Fruit fly (Drosophila melanogaster) whole organism, embryonic: ENCODE results near the gene CG9372.

Source experiments
- Asciz ChIP-seq: fragments of 200-800 bp; sonication (Bioruptor generic); optimal IDR thresholded peaks from 2 replicates; lab custom pipeline; 2017; ENCODE audit warnings: missing biosample characterization, mild to moderate bottlenecking, missing genetic modification characterization, missing genetic modification reagents
- Atf3 ChIP-seq: fragments of 200-800 bp; sonication (Bioruptor generic); optimal IDR thresholded peaks from 3 replicates; lab custom pipeline; 2016; ENCODE audit warnings: missing biosample characterization, missing genetic modification characterization
- B-H2 ChIP-seq: fragments of 200-800 bp; sonication (Bioruptor generic); optimal IDR thresholded peaks from 2 replicates; lab custom pipeline; 2018; ENCODE audit warnings: missing biosample characterization, mild to moderate bottlenecking, missing genetic modification characterization
- Bdp1 ChIP-seq: fragments of 200-800 bp; sonication (Bioruptor generic); optimal IDR thresholded peaks from 3 replicates; lab custom pipeline; 2016; ENCODE audit warnings: missing biosample characterization, missing genetic modification characterization
- Bgb ChIP-seq: fragments of 200-800 bp; sonication (Bioruptor generic); IDR thresholded peaks from 2 replicates; pipeline ENCODE4 v1.3.6; 2022; ENCODE audit warnings: missing biosample characterization, missing genetic modification characterization; ENCODE audit not compliant: partially characterized antibody
- CG10274 ChIP-seq: fragments of 200-800 bp; sonication (Bioruptor generic); optimal IDR thresholded peaks from 3 replicates; lab custom pipeline; 2017; ENCODE audit warnings: missing biosample characterization, mild to moderate bottlenecking, missing genetic modification characterization
- CG11093 ChIP-seq: fragments of 200-800 bp; sonication (Bioruptor generic); IDR thresholded peaks from 3 replicates; pipeline ENCODE4 v1.3.6; 2022; ENCODE audit warnings: missing biosample characterization, missing genetic modification characterization
- CG12071 ChIP-seq: fragments of 200-800 bp; sonication (Bioruptor generic); optimal IDR thresholded peaks from 3 replicates; lab custom pipeline; 2018; ENCODE audit warnings: missing biosample characterization, mild to moderate bottlenecking, missing genetic modification characterization
- CG12236 ChIP-seq: fragments of 200-800 bp; sonication (Bioruptor generic); optimal IDR thresholded peaks from 2 replicates; lab custom pipeline; 2016; ENCODE audit warnings: missing biosample characterization, missing genetic modification characterization
- CG18599 ChIP-seq: fragments of 200-800 bp; sonication (Bioruptor generic); optimal IDR thresholded peaks from 3 replicates; lab custom pipeline; 2017; ENCODE audit warnings: missing biosample characterization, missing genetic modification characterization, mild to moderate bottlenecking, moderate library complexity, missing genetic modification reagents
- CG2712 ChIP-seq: fragments of 200-800 bp; optimal IDR thresholded peaks from 3 replicates; lab custom pipeline; 2019; ENCODE audit warnings: missing biosample characterization, mild to moderate bottlenecking, missing genetic modification characterization, moderate library complexity
- CG2875 ChIP-seq: fragments of 200-800 bp; sonication (Bioruptor generic); optimal IDR thresholded peaks from 2 replicates; lab custom pipeline; 2017; ENCODE audit warnings: missing biosample characterization, mild to moderate bottlenecking, missing genetic modification characterization, missing genetic modification reagents
- CG32767 ChIP-seq: fragments of 200-800 bp; sonication (Bioruptor generic); IDR thresholded peaks from 2 replicates; pipeline ENCODE4 v1.3.6; 2022; ENCODE audit warnings: missing biosample characterization, missing genetic modification characterization
- CG3407 ChIP-seq: fragments of 200-800 bp; sonication (Bioruptor generic); optimal IDR thresholded peaks from 2 replicates; lab custom pipeline; 2018; ENCODE audit warnings: missing biosample characterization, mild to moderate bottlenecking, missing genetic modification characterization
- CG6654 ChIP-seq: fragments of 200-800 bp; sonication (Bioruptor generic); optimal IDR thresholded peaks from 2 replicates; lab custom pipeline; 2017; ENCODE audit warnings: missing biosample characterization, mild to moderate bottlenecking, missing genetic modification characterization
- CG6765 ChIP-seq: fragments of 200-800 bp; sonication (Bioruptor generic); optimal IDR thresholded peaks from 3 replicates; lab custom pipeline; 2017; ENCODE audit warnings: missing biosample characterization, mild to moderate bottlenecking, missing genetic modification characterization
- CG6813 ChIP-seq: fragments of 200-800 bp; sonication (Bioruptor generic); optimal IDR thresholded peaks from 2 replicates; lab custom pipeline; 2017; ENCODE audit warnings: missing biosample characterization, missing genetic modification characterization, mild to moderate bottlenecking, moderate library complexity, missing genetic modification reagents
- CG7271 ChIP-seq: fragments of 200-800 bp; sonication (Bioruptor generic); optimal IDR thresholded peaks from 2 replicates; lab custom pipeline; 2018; ENCODE audit warnings: missing biosample characterization, mild to moderate bottlenecking, missing genetic modification characterization, moderate library complexity
- CG9727 ChIP-seq: fragments of 200-800 bp; sonication (Bioruptor generic); optimal IDR thresholded peaks from 3 replicates; lab custom pipeline; 2017; ENCODE audit warnings: missing biosample characterization, mild to moderate bottlenecking, missing genetic modification characterization
- Dref ChIP-seq: fragments of 200-800 bp; sonication (Bioruptor generic); IDR thresholded peaks from 2 replicates; pipeline ENCODE4 v1.3.6; 2022; ENCODE audit warnings: missing biosample characterization, missing genetic modification characterization
- Eip74EF ChIP-seq, 2 experiments: fragments of 200-800 bp in 1 of 2; fragments of >200 bp in 1 of 2; sonication (Bioruptor generic) in 1 of 2; optimal IDR thresholded peaks; 2 replicates each; lab custom pipeline; 2017 to 2019; ENCODE audit warnings: missing biosample characterization in 2 of 2, missing genetic modification characterization in 2 of 2, mild to moderate bottlenecking in 1 of 2, moderate library complexity in 1 of 2
- Ets65A ChIP-seq: fragments of 200-800 bp; sonication (Bioruptor generic); peaks from one replicate; lab custom pipeline; 2016; ENCODE audit warnings: missing biosample characterization, missing genetic modification characterization
- Fer3 ChIP-seq: fragments of 200-800 bp; sonication (Bioruptor generic); optimal IDR thresholded peaks from 2 replicates; lab custom pipeline; 2018; ENCODE audit warnings: missing biosample characterization, mild to moderate bottlenecking, missing genetic modification characterization, moderate library complexity
- H2.0 ChIP-seq: fragments of 200-800 bp; sonication (Bioruptor generic); IDR thresholded peaks from 2 replicates; pipeline ENCODE4 v1.3.6; 2022; ENCODE audit warnings: missing biosample characterization, missing genetic modification characterization
- Hr39 ChIP-seq: fragments of >200 bp; optimal IDR thresholded peaks from 2 replicates; lab custom pipeline; 2017
- Jarid2 ChIP-seq: fragments of 200-800 bp; sonication (Bioruptor generic); optimal IDR thresholded peaks from 3 replicates; lab custom pipeline; 2017; ENCODE audit warnings: mild to moderate bottlenecking, missing biosample characterization, missing genetic modification reagents, missing genetic modification characterization
- Med ChIP-seq: fragments of 200-800 bp; sonication (Bioruptor generic); peaks from one replicate; lab custom pipeline; 2016; ENCODE audit warnings: missing biosample characterization, missing genetic modification characterization, mild to moderate bottlenecking, inconsistent platforms, moderate library complexity
- Mes4 ChIP-seq: fragments of 200-800 bp; sonication (Bioruptor generic); optimal IDR thresholded peaks from 2 replicates; lab custom pipeline; 2016; ENCODE audit warnings: missing biosample characterization, missing genetic modification characterization
- Scr ChIP-seq: fragments of 200-800 bp; sonication (Bioruptor generic); IDR thresholded peaks from 2 replicates; pipeline ENCODE4 v1.3.6; 2022; ENCODE audit warnings: missing biosample characterization, missing genetic modification characterization; ENCODE audit not compliant: partially characterized antibody
- Taf1 ChIP-seq: fragments of 200-800 bp; sonication (Bioruptor generic); IDR thresholded peaks from 2 replicates; pipeline ENCODE4 v1.3.6; 2022; ENCODE audit warnings: missing biosample characterization, missing genetic modification characterization
- ab ChIP-seq: fragments of 200-800 bp; sonication (Bioruptor generic); optimal IDR thresholded peaks from 2 replicates; lab custom pipeline; 2016; ENCODE audit warnings: missing biosample characterization, missing genetic modification characterization
- abd-A ChIP-seq: fragments of 200-800 bp; sonication (Bioruptor generic); optimal IDR thresholded peaks from 3 replicates; lab custom pipeline; 2019; ENCODE audit warnings: missing biosample characterization, mild to moderate bottlenecking, missing genetic modification characterization, moderate library complexity
- chif ChIP-seq, 2 experiments: fragments of 200-800 bp; sonication (Bioruptor generic); optimal IDR thresholded peaks; 3 replicates each; lab custom pipeline; 2016; ENCODE audit warnings: missing biosample characterization in 2 of 2, missing genetic modification characterization in 2 of 2
- chinmo ChIP-seq: fragments of 200-800 bp; sonication (Bioruptor generic); IDR thresholded peaks from 4 replicates; pipeline ENCODE4 v1.3.6; 2022; ENCODE audit warnings: missing biosample characterization, missing genetic modification characterization; ENCODE audit not compliant: partially characterized antibody
- da ChIP-seq: fragments of 200-800 bp; sonication (Bioruptor generic); optimal IDR thresholded peaks from 2 replicates; lab custom pipeline; 2016; ENCODE audit warnings: missing biosample characterization, missing genetic modification characterization
- dysf ChIP-seq: fragments of 200-800 bp; sonication (Bioruptor generic); IDR thresholded peaks from 3 replicates; pipeline ENCODE4 v1.3.6; 2022; ENCODE audit warnings: missing biosample characterization, missing genetic modification characterization
- ftz-f1 ChIP-seq: fragments of 200-800 bp; sonication (Bioruptor generic); optimal IDR thresholded peaks from 2 replicates; lab custom pipeline; 2016; ENCODE audit warnings: missing biosample characterization, missing genetic modification characterization
- ind ChIP-seq: fragments of 200-800 bp; sonication (Bioruptor generic); optimal IDR thresholded peaks from 3 replicates; lab custom pipeline; 2016; ENCODE audit warnings: missing biosample characterization, missing genetic modification characterization
- kah ChIP-seq: fragments of 200-800 bp; sonication (Bioruptor generic); optimal IDR thresholded peaks from 2 replicates; lab custom pipeline; 2018; ENCODE audit warnings: missing biosample characterization, mild to moderate bottlenecking, missing genetic modification characterization
- maf-S ChIP-seq: fragments of 200-800 bp; sonication (Bioruptor generic); optimal IDR thresholded peaks from 2 replicates; lab custom pipeline; 2016; ENCODE audit warnings: missing biosample characterization, missing genetic modification characterization
- nau ChIP-seq: fragments of 200-800 bp; sonication (Bioruptor generic); optimal IDR thresholded peaks from 3 replicates; lab custom pipeline; 2017; ENCODE audit warnings: missing biosample characterization, mild to moderate bottlenecking, missing genetic modification characterization, missing genetic modification reagents
- odd ChIP-seq: fragments of 200-800 bp; sonication (Bioruptor generic); optimal IDR thresholded peaks from 2 replicates; lab custom pipeline; 2017; ENCODE audit warnings: missing biosample characterization, mild to moderate bottlenecking, missing genetic modification characterization
- pho ChIP-seq: fragments of 200-800 bp; sonication (Bioruptor generic); optimal IDR thresholded peaks from 2 replicates; lab custom pipeline; 2016; ENCODE audit warnings: missing biosample characterization, missing genetic modification characterization
- sens ChIP-seq: fragments of 200-800 bp; sonication (Bioruptor generic); peaks from one replicate; lab custom pipeline; 2016; ENCODE audit warnings: missing biosample characterization, missing genetic modification characterization
- so ChIP-seq: fragments of 200-800 bp; sonication (Bioruptor generic); IDR thresholded peaks from 3 replicates; pipeline ENCODE4 v1.3.6; 2022; ENCODE audit warnings: missing biosample characterization, missing genetic modification characterization
- sob ChIP-seq: fragments of 200-800 bp; sonication (Bioruptor generic); IDR thresholded peaks from 2 replicates; pipeline ENCODE4 v1.3.6; 2022; ENCODE audit warnings: missing biosample characterization, missing genetic modification characterization
- tll ChIP-seq, 2 experiments: fragments of 200-800 bp in 1 of 2; fragments of >200 bp in 1 of 2; sonication (Bioruptor generic) in 1 of 2; optimal IDR thresholded peaks; 2 replicates each; lab custom pipeline; 2017 to 2019; ENCODE audit warnings: missing biosample characterization in 2 of 2, missing genetic modification characterization in 2 of 2, mild to moderate bottlenecking in 1 of 2, moderate library complexity in 1 of 2

Gene CG9372

DNA sequence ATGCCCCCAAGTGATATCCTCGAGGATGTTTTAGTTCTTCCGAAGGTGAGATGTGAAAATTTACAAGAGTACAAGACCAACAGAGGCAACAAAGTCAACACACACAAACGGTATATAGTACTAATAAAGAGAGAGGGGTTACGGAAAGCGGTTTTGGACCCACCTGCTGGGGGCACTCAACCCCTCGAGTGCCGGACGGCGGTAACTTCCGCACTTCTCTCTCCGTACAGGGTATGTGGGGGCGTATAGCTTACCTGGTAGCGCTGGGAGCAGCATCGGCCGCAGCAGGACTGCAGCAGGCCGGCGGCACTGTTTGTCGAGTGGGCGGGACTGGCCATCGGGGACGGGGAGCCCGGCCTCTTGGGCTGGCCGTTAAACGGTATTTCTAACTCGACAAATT, 36.6 kb upstream of the CG9372 start:
- TF ChIP-seq ab (GFP tag; lab: Kevin White, UChicago), result no peak
- no peak for TF ChIP-seq maf-S (GFP tag; lab: Kevin White, UChicago)
- TF ChIP-seq CG10274 (GFP tag; lab: Kevin White, UChicago), result no peak
- TF ChIP-seq Ets65A (GFP tag; lab: Kevin White, UChicago), result peak; percentile 57
- no peak for TF ChIP-seq Jarid2 (GFP tag; lab: Kevin White, UChicago)
- peak; percentile 73 for TF ChIP-seq sens (GFP tag; lab: Kevin White, UChicago)
- TF ChIP-seq kah (GFP tag; lab: Kevin White, UChicago), result no peak
- TF ChIP-seq Atf3, result no peak
- peak; percentile 50 for TF ChIP-seq Med
- 0 out of 4 replicates have a peak, but pooled peaks have one; percentile 17 for TF ChIP-seq chinmo
- TF ChIP-seq Taf1 (GFP tag; lab: Robert Waterston, UW), result no peak
- no peak for TF ChIP-seq dysf (GFP tag; lab: Robert Waterston, UW)
- no peak for TF ChIP-seq CG7271
- TF ChIP-seq CG11093, result 0 out of 3 replicates have a peak, but pooled peaks have one; percentile 17
- TF ChIP-seq Bgb (GFP tag; lab: Robert Waterston, UW), result 0 out of 2 replicates have a peak, but pooled peaks have one; percentile 2
- TF ChIP-seq Scr (GFP tag; lab: Robert Waterston, UW), result no peak
- no peak for TF ChIP-seq tll (GFP tag; optimal IDR thresholded peaks at IDR 0.05; lab: Kevin White, UChicago)

DNA sequence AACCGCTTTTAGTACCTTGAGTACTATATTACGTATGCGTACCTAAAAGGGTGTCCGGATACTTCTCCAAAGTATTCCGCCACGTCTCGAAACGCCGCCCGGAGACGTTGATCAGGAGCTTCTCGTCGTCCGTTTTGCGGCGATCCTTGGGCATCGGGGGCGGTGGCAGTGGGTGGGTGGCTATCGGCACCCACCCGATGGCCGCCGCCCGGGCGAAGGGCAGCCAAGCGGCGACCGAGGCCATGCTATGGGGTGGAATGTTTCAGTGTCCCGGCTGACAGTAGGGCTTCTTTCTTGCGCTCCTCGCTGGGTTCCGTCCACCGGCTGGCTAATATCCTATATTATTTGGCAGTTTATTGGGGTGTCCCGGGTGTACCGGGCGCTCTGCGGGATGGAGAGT, 31.6 kb upstream of the CG9372 start:
- no peak for TF ChIP-seq CG12236 (GFP tag; lab: Kevin White, UChicago)
- peak; percentile 54 for TF ChIP-seq Hr39 (lab: Kevin White, UChicago)
- no peak for TF ChIP-seq Fer3
- no peak for TF ChIP-seq Taf1 (GFP tag; lab: Robert Waterston, UW)
- TF ChIP-seq CG11093, result 0 out of 3 replicates have a peak, but pooled peaks have one; percentile 18
- TF ChIP-seq Eip74EF (GFP tag; optimal IDR thresholded peaks at IDR 0.05; lab: Kevin White, UChicago), result no peak
- no peak for TF ChIP-seq Bdp1 (GFP tag; lab: Kevin White, UChicago)
- TF ChIP-seq ind (GFP tag; lab: Kevin White, UChicago), result no peak
- no peak for TF ChIP-seq Dref (GFP tag; lab: Robert Waterston, UW)
- no peak for TF ChIP-seq CG6765 (GFP tag; lab: Kevin White, UChicago)
- TF ChIP-seq CG6813 (GFP tag; lab: Kevin White, UChicago), result no peak
- no peak for TF ChIP-seq CG32767 (GFP tag; lab: Robert Waterston, UW)
- TF ChIP-seq Scr (GFP tag; lab: Robert Waterston, UW), result no peak
- TF ChIP-seq CG2875, result no peak
- peak; percentile 14 for TF ChIP-seq Med
- TF ChIP-seq CG6654 (GFP tag; lab: Kevin White, UChicago), result no peak
- TF ChIP-seq pho (GFP tag; lab: Kevin White, UChicago), result no peak
- TF ChIP-seq B-H2 (GFP tag; lab: Kevin White, UChicago), result no peak
- no peak for TF ChIP-seq chif (GFP tag; optimal IDR thresholded peaks at IDR 0.05; lab: Kevin White, UChicago)
- TF ChIP-seq Mes4 (GFP tag; lab: Kevin White, UChicago), result no peak

- no peak for TF ChIP-seq ind (GFP tag; lab: Kevin White, UChicago)
- peak; percentile 57 for TF ChIP-seq Asciz
- peak; percentile 52 for TF ChIP-seq nau (GFP tag; lab: Kevin White, UChicago)
- peak; percentile 28 for TF ChIP-seq CG18599
- peak; percentile 24 for TF ChIP-seq CG9727 (GFP tag; lab: Kevin White, UChicago)
- peak; percentile 68 for TF ChIP-seq CG3407 (GFP tag; lab: Kevin White, UChicago)
- peak; percentile 38 for TF ChIP-seq CG2712 (tag; lab: Kevin White, UChicago)
- peak; percentile 28; the same call in 1 of the 2 replicates for TF ChIP-seq CG32767 (GFP tag; lab: Robert Waterston, UW)
- no peak for TF ChIP-seq dysf (GFP tag; lab: Robert Waterston, UW)
- peak; percentile 90 for TF ChIP-seq abd-A (tag; lab: Kevin White, UChicago)
- TF ChIP-seq so (GFP tag; lab: Robert Waterston, UW), result 0 out of 3 replicates have a peak, but pooled peaks have one; percentile 38
- peak; percentile 65 for TF ChIP-seq odd (GFP tag; lab: Kevin White, UChicago)
- peak; percentile 2 for TF ChIP-seq da (GFP tag; lab: Kevin White, UChicago)
- peak; percentile 10 for TF ChIP-seq ftz-f1 (GFP tag; lab: Kevin White, UChicago)
- peak; percentile 33; the same call in 1 of the 2 replicates for TF ChIP-seq H2.0 (GFP tag; lab: Robert Waterston, UW)
- 0 out of 2 replicates have a peak, but pooled peaks have one; percentile 28 for TF ChIP-seq sob
- peak; percentile 66 for TF ChIP-seq CG12071
These were observed 30.4 kb upstream of the CG9372 start for dm6 chr3L:19575650-19576049.
